Worm (Caenorhabditis elegans) whole organism, mixed stage, embryonic: ENCODE results near the gene spig-5.

Source experiments
- bed-3 ChIP-seq: fragments of 200-800 bp; sonication (Bioruptor generic); optimal IDR thresholded peaks from 3 replicates; lab custom pipeline; 2018; ENCODE audit warnings: mild to moderate bottlenecking, missing genetic modification characterization, moderate library complexity, missing compliant biosample characterization
- blmp-1 ChIP-seq: fragments of 150-350 bp; optimal IDR thresholded peaks from 2 replicates; lab custom pipeline; 2014; ENCODE audit warnings: missing biosample characterization, missing genetic modification characterization
- ceh-39 ChIP-seq: fragments of 150-350 bp; optimal IDR thresholded peaks from 2 replicates; lab custom pipeline; 2014; ENCODE audit warnings: missing biosample characterization, missing genetic modification characterization
- ces-1 ChIP-seq: fragments of 150-350 bp; optimal IDR thresholded peaks from 2 replicates; lab custom pipeline; 2014; ENCODE audit warnings: missing biosample characterization, missing genetic modification reagents, missing genetic modification characterization
- cnd-1 ChIP-seq: fragments of 200-800 bp; sonication (Bioruptor generic); optimal IDR thresholded peaks from 2 replicates; lab custom pipeline; 2018; ENCODE audit warnings: mild to moderate bottlenecking, missing genetic modification characterization, missing compliant biosample characterization
- drap-1 ChIP-seq: fragments of 200-800 bp; sonication (Bioruptor generic); optimal IDR thresholded peaks from 3 replicates; lab custom pipeline; 2018; ENCODE audit warnings: mild to moderate bottlenecking, missing genetic modification characterization, missing compliant biosample characterization
- elt-1 ChIP-seq: sonication (generic microtip); optimal IDR thresholded peaks from 2 replicates; lab custom pipeline; 2017; ENCODE audit warnings: missing genetic modification characterization, mild to moderate bottlenecking, missing compliant biosample characterization, antibody characterized with exemption, moderate library complexity, borderline replicate concordance; ENCODE audit not compliant: insufficient read depth
- elt-3 ChIP-seq: fragments of 150-350 bp; optimal IDR thresholded peaks from 2 replicates; lab custom pipeline; 2014; ENCODE audit warnings: missing biosample characterization, missing genetic modification characterization
- flh-1 ChIP-seq: fragments of 200-800 bp; sonication (Bioruptor generic); optimal IDR thresholded peaks from 2 replicates; lab custom pipeline; 2018; ENCODE audit warnings: mild to moderate bottlenecking, missing genetic modification characterization, moderate library complexity, missing compliant biosample characterization
- ham-2 ChIP-seq: fragments of 200-800 bp; sonication (Bioruptor generic); optimal IDR thresholded peaks from 2 replicates; lab custom pipeline; 2018; ENCODE audit warnings: mild to moderate bottlenecking, missing genetic modification characterization, missing compliant biosample characterization
- hlh-1 ChIP-seq: fragments of 150-350 bp; optimal IDR thresholded peaks from 2 replicates; lab custom pipeline; 2014; ENCODE audit warnings: missing biosample characterization, missing genetic modification reagents, missing genetic modification characterization
- lin-13 ChIP-seq: fragments of 150-350 bp; optimal IDR thresholded peaks from 2 replicates; lab custom pipeline; 2014; ENCODE audit warnings: missing biosample characterization, missing genetic modification characterization
- lin-32 ChIP-seq: fragments of 200-800 bp; sonication (Bioruptor generic); optimal IDR thresholded peaks from 2 replicates; lab custom pipeline; 2018; ENCODE audit warnings: mild to moderate bottlenecking, missing genetic modification characterization, missing compliant biosample characterization
- lsy-2 ChIP-seq: fragments of 150-350 bp; optimal IDR thresholded peaks from 2 replicates; lab custom pipeline; 2014; ENCODE audit warnings: missing biosample characterization, missing genetic modification characterization
- mab-5 ChIP-seq: fragments of 150-350 bp; optimal IDR thresholded peaks from 2 replicates; lab custom pipeline; 2014; ENCODE audit warnings: missing biosample characterization, missing genetic modification characterization
- mls-2 ChIP-seq: sonication (generic microtip); optimal IDR thresholded peaks from 2 replicates; lab custom pipeline; 2016; ENCODE audit warnings: mild to moderate bottlenecking, missing genetic modification characterization, moderate library complexity, missing compliant biosample characterization
- nhr-28 ChIP-seq: fragments of 150-350 bp; optimal IDR thresholded peaks from 2 replicates; lab custom pipeline; 2014; ENCODE audit warnings: missing biosample characterization, missing genetic modification characterization
- nhr-76 ChIP-seq: sonication (generic microtip); optimal IDR thresholded peaks from 2 replicates; lab custom pipeline; 2017; ENCODE audit warnings: missing biosample characterization, missing genetic modification characterization
- pha-4 ChIP-seq: fragments of 150-350 bp; optimal IDR thresholded peaks from 2 replicates; lab custom pipeline; 2018; ENCODE audit warnings: missing biosample characterization, missing genetic modification reagents, missing genetic modification characterization
- sptf-1 ChIP-seq: sonication (generic microtip); optimal IDR thresholded peaks from 2 replicates; lab custom pipeline; 2017; ENCODE audit warnings: mild to moderate bottlenecking, missing genetic modification characterization, moderate library complexity, missing compliant biosample characterization
- tbx-8 ChIP-seq: fragments of 200-800 bp; sonication (Bioruptor generic); optimal IDR thresholded peaks from 2 replicates; lab custom pipeline; 2018; ENCODE audit warnings: mild to moderate bottlenecking, missing genetic modification characterization, moderate library complexity, missing compliant biosample characterization
- unc-120 ChIP-seq: sonication (generic microtip); optimal IDR thresholded peaks from 2 replicates; lab custom pipeline; 2017; ENCODE audit warnings: missing genetic modification characterization, missing compliant biosample characterization; ENCODE audit not compliant: poor library complexity, severe bottlenecking
- unc-39 ChIP-seq: fragments of 150-350 bp; optimal IDR thresholded peaks from 2 replicates; lab custom pipeline; 2014; ENCODE audit warnings: missing biosample characterization, missing genetic modification characterization
- zip-8 ChIP-seq: fragments of 150-350 bp; optimal IDR thresholded peaks from 2 replicates; lab custom pipeline; 2014; ENCODE audit warnings: missing biosample characterization, missing genetic modification characterization
- ztf-11 ChIP-seq: fragments of 150-350 bp; optimal IDR thresholded peaks from 2 replicates; lab custom pipeline; 2014; ENCODE audit warnings: missing biosample characterization, missing genetic modification characterization

The spig-5 gene

ce11 chrV:14320246-14320645 lies 12.0 kb downstream of the spig-5 start, which contains the start of gene F47B8.14:
TSS of gene F47B8.14 (plus strand) at chrV:14320546.
- TF ChIP-seq elt-3 (tag; lab: Kevin White, UChicago) (no peak), lsy-2 (tag; lab: Kevin White, UChicago) (no peak), mls-2 (tag; lab: Kevin White, UChicago) (no peak), flh-1 (no peak), ham-2 (GFP tag; lab: Kevin White, UChicago) (no peak)

DNA sequence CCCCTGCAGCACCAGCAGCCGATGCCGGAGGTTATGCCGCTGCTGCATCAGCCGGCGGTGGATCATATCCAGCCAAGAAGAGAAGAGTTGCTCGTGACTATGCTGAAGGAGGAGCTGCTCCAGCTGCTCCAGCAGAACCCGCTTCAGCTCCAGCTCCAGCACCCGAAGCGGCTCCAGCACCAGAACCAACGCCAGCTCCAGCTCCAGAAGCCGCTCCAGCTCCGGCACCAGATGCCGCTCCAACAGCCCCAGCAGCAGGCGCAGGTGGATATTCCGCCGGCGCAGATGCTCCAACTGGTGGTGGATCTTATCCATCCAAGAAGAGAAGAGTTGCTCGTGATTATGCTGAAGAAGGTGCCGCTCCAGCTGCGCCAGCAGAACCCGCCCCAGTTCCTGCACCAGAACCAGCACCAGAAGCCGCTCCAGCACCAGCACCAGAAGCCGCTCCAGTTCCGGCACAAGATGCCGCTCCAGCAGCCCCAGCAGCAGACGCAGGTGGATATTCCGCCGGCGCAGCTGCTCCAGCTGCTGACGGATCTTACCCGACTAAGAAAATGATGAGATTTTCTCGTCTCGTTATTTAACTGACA lies 12.6 kb downstream of the spig-5 start:
- TF ChIP-seq ces-1 (GFP tag; lab: Kevin White, UChicago): no peak
- no peak for TF ChIP-seq lin-13
- TF ChIP-seq mab-5: no peak
- peak; percentile 31 for TF ChIP-seq drap-1
- TF ChIP-seq zip-8 (tag; lab: Kevin White, UChicago): no peak
- TF ChIP-seq sptf-1 (tag; lab: Kevin White, UChicago): peak; percentile 22
- TF ChIP-seq hlh-1 (tag; lab: Kevin White, UChicago): no peak
- TF ChIP-seq bed-3 (GFP tag; lab: Kevin White, UChicago): no peak

DNA sequence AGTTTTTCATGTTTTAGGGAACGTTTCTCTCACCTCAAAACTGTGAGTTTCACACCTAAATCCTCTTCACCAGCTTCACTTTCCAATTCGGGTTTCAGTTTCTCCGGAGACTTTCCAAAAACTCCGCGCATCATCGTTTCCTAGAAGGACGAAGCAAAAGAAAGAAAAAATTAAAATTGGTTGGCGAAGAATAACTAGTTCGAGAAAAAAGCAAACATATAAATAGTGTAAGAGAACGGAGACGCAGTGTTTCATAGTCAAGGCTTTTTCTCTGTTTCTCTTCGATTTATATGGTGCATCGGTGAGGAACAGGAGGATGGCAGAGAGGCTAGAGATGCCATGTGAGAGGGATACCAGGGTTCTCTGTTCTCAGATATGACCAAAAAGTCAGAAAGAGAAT lies 14.5 kb downstream of the spig-5 start, which contains the start of gene F47B8.3:
Gene F47B8.3, minus strand, starts transcription at position 261 of the 400 bp plus-strand sequence.
- TF ChIP-seq lin-13: no peak
- peak; percentile 17 for TF ChIP-seq ces-1 (GFP tag; lab: Kevin White, UChicago)

DNA sequence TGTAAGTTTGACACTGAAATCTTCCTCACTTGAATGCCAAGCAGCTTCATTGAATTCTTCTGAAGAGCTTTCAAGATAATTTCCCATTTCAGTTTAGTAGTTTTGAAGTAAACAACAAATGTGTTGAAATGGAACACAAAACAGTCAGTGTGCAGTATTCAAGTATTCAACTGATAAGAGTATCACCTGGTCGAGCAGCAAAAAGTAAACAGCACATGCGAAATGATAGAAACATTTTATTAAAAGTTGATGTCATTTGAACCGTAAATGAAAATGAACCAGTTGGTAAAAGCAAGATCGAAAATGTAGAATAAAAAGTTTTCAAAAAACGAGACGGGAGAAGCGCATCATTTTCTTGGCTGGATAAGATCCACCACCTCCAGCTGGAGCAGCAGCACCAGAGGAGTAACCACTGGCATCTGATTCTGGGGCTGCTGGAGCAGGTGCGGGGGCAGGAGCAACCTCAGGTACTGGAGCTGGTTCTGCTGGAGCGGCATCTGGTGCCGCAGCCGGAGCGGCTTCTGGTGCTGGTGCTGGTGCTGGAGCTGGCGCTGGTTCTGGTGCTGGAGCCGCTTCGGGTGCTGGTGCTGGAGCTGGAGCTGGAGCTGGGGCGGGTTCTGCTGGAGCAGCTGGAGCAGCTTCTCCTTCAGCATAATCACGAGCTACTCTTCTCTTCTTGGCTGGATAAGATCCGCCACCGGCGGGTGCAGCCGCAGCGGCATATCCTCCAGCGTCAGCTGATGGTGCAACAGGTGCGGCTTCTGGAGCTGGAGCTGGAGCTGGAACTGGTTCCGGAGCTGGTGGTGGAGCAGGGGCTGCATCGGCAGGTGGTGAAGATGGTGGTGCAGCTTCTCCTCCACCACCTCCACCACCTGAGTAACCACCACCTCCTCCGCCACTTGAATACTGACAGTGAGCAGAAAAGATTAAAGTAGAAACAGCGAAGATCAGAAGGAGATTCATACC lies 16.5 kb downstream of the spig-5 start, which contains the start of the genes F47B8.4 and F47B8.18:
Gene F47B8.4, minus strand, starts transcription at position 172 of the 966 bp plus-strand sequence.
Gene F47B8.18, minus strand, starts transcription at position 963 of the 966 bp plus-strand sequence.
- TF ChIP-seq pha-4 (tag; lab: Kevin White, UChicago) (no peak), flh-1 (no peak)

- TF ChIP-seq lin-32: no peak
- TF ChIP-seq tbx-8 (GFP tag; lab: Kevin White, UChicago): no peak
- TF ChIP-seq bed-3 (GFP tag; lab: Kevin White, UChicago): no peak
- no peak for TF ChIP-seq elt-3 (tag; lab: Kevin White, UChicago)
- TF ChIP-seq lsy-2 (tag; lab: Kevin White, UChicago): no peak
- no peak for TF ChIP-seq cnd-1 (tag; lab: Kevin White, UChicago)
- TF ChIP-seq hlh-1 (tag; lab: Kevin White, UChicago): no peak
- TF ChIP-seq sptf-1 (tag; lab: Kevin White, UChicago): no peak
- no peak for TF ChIP-seq unc-120 (tag; lab: Kevin White, UChicago)
These were observed 19.5 kb downstream of the spig-5 start, which contains the start of gene F47B8.5 for ce11 chrV:14327776-14328175. TSS of gene F47B8.5 (minus strand) at chrV:14327876.

ce11 chrV:14328806-14329205 lies 20.5 kb downstream of the spig-5 start, which contains the start of gene pepm-1:
TSS of gene pepm-1 (plus strand) at chrV:14329106.
- TF ChIP-seq nhr-28: no peak
- no peak for TF ChIP-seq elt-1 (tag; lab: Kevin White, UChicago)
- TF ChIP-seq ztf-11 (tag; lab: Kevin White, UChicago): no peak
- no peak for TF ChIP-seq ceh-39
- TF ChIP-seq ham-2 (GFP tag; lab: Kevin White, UChicago): no peak

DNA sequence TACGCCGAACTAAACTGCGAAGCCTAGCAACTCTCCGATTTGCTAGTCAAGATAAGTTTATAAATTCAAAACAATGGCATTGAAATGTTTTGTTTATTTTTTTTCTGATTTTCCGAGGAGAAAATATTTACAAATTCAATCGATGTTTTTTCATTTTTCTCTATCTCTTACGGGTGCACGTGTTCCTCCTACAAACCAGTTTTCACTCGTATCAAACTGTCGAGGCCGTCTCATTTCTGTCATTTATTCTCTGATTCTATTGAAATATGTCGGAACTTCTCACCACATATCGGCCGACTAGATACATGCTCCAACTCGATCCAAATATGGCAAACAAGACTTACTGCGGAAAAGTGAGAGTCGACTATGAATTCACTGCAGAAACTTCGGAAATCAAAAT lies 23.2 kb downstream of the spig-5 start, which contains the start of gene F47B8.8:
Gene F47B8.8, plus strand, starts transcription at position 257 of the 400 bp plus-strand sequence.
- TF ChIP-seq mab-5 (no peak), blmp-1 (no peak), drap-1 (no peak), nhr-76 (tag; lab: Kevin White, UChicago) (no peak), pha-4 (tag; lab: Kevin White, UChicago) (no peak), unc-39 (tag; lab: Kevin White, UChicago) (no peak)
